Fruit fly (Drosophila melanogaster): ENCODE measurements around the gene CG42583.

Gene CG42583

dm6 chrX:20110475-20110874, 29.1 kb upstream of the CG42583 start, which contains the start of gene karr:
TSS of gene karr (minus strand) at chrX:20110575.
- no peak for TF ChIP-seq CG31627 (GFP tag; optimal IDR thresholded peaks at IDR 0.05)
- TF ChIP-seq fd59A (GFP tag; optimal IDR thresholded peaks at IDR 0.05): no peak
- TF ChIP-seq CG8632 (GFP tag; optimal IDR thresholded peaks at IDR 0.05): no peak
- TF ChIP-seq acj6 (GFP tag; optimal IDR thresholded peaks at IDR 0.05): no peak
- TF ChIP-seq Sox14 (GFP tag; optimal IDR thresholded peaks at IDR 0.05): no peak
- TF ChIP-seq OdsH (GFP tag; optimal IDR thresholded peaks at IDR 0.05): no peak

dm6 chrX:20122153-20122552, 17.4 kb upstream of the CG42583 start, which contains the start of gene CG34331:
TSS of gene CG34331 (plus strand) at chrX:20122453.
- TF ChIP-seq CG10631 (GFP tag; optimal IDR thresholded peaks at IDR 0.05): no peak
- peak; percentile 54 for TF ChIP-seq svp (GFP tag)

- TF ChIP-seq CG8632 (GFP tag; optimal IDR thresholded peaks at IDR 0.05) (no peak), acj6 (GFP tag; optimal IDR thresholded peaks at IDR 0.05) (no peak), CG8319 (GFP tag; optimal IDR thresholded peaks at IDR 0.05) (no peak), CG10631 (GFP tag; optimal IDR thresholded peaks at IDR 0.05) (no peak), CG16779 (tag; optimal IDR thresholded peaks at IDR 0.05) (no peak), Lpt (GFP tag; optimal IDR thresholded peaks at IDR 0.05) (peak; percentile 9), CG6276 (GFP tag; optimal IDR thresholded peaks at IDR 0.05) (peak; percentile 72), Gug (GFP tag; IDR thresholded peaks at IDR 0.05) (no peak), CG8119 (GFP tag; IDR thresholded peaks at IDR 0.05) (peak; percentile 47; the same call in 1 of the 3 replicates), eg (GFP tag; IDR thresholded peaks at IDR 0.05) (peak; percentile 46; the same call in 1 of the 3 replicates), dac (GFP tag; optimal IDR thresholded peaks at IDR 0.05) (peak; percentile 10), fd59A (GFP tag; optimal IDR thresholded peaks at IDR 0.05) (no peak), CG15336 (GFP tag; IDR thresholded peaks at IDR 0.05) (peak; percentile 12; the same call in 1 of the 2 replicates)
Measured at dm6 chrX:20129554-20129953, 10.0 kb upstream of the CG42583 start.

- TF ChIP-seq CG32006 (GFP tag; optimal IDR thresholded peaks at IDR 0.05) (peak; percentile 84), fkh (GFP tag; optimal IDR thresholded peaks at IDR 0.05) (no peak), OdsH (GFP tag; optimal IDR thresholded peaks at IDR 0.05) (peak; percentile 33), Lpt (GFP tag; optimal IDR thresholded peaks at IDR 0.05) (peak; percentile 55), Eip78C (GFP tag) (peak; percentile 83), CG10631 (GFP tag; optimal IDR thresholded peaks at IDR 0.05) (peak; percentile 37), CG8632 (GFP tag; optimal IDR thresholded peaks at IDR 0.05) (no peak), dac (GFP tag; optimal IDR thresholded peaks at IDR 0.05) (peak; percentile 51), CG8319 (GFP tag; optimal IDR thresholded peaks at IDR 0.05) (no peak), achi (GFP tag; optimal IDR thresholded peaks at IDR 0.05) (peak; percentile 46), CG15336 (GFP tag; IDR thresholded peaks at IDR 0.05) (peak; percentile 79), Hr4 (GFP tag; optimal IDR thresholded peaks at IDR 0.05) (peak; percentile 79), acj6 (GFP tag; optimal IDR thresholded peaks at IDR 0.05) (peak; percentile 11), vri (GFP tag; optimal IDR thresholded peaks at IDR 0.05) (no peak), CG4318 (GFP tag; optimal IDR thresholded peaks at IDR 0.05) (peak; percentile 68), salr (GFP tag; optimal IDR thresholded peaks at IDR 0.05) (peak in 1 of 2 experiments; percentile 46), CG6808 (GFP tag; optimal IDR thresholded peaks at IDR 0.05) (no peak), CG6854 (GFP tag; optimal IDR thresholded peaks at IDR 0.05) (no peak), eg (GFP tag; IDR thresholded peaks at IDR 0.05) (peak; percentile 65; the same call in 2 of the 3 replicates), CG3919 (GFP tag; optimal IDR thresholded peaks at IDR 0.05) (peak; percentile 26), svp (GFP tag) (peak; percentile 16), CG6276 (GFP tag; optimal IDR thresholded peaks at IDR 0.05) (peak; percentile 72), net (GFP tag; optimal IDR thresholded peaks at IDR 0.05) (peak; percentile 38), CG8119 (GFP tag; IDR thresholded peaks at IDR 0.05) (peak; percentile 79), Gug (GFP tag; IDR thresholded peaks at IDR 0.05) (peak; percentile 50), pdm3 (GFP tag; optimal IDR thresholded peaks at IDR 0.05) (peak; percentile 43), CG11294 (GFP tag; IDR thresholded peaks at IDR 0.05) (peak; percentile 32; the same call in 1 of the 2 replicates)
Measured at dm6 chrX:20130486-20130885, 9.1 kb upstream of the CG42583 start.

dm6 chrX:20133432-20133831, 6.2 kb upstream of the CG42583 start, which contains the start of gene CG15322:
TSS of gene CG15322 (plus strand) at chrX:20133579.
- no peak for TF ChIP-seq Lpt (GFP tag; optimal IDR thresholded peaks at IDR 0.05)
- 0 out of 3 replicates have a peak, but pooled peaks have one; percentile 18 for TF ChIP-seq CG8119 (GFP tag; IDR thresholded peaks at IDR 0.05)
- TF ChIP-seq ss (GFP tag; optimal IDR thresholded peaks at IDR 0.05): peak in 1 of 2 experiments; percentile 23
- TF ChIP-seq CG10631 (GFP tag; optimal IDR thresholded peaks at IDR 0.05): no peak
- peak; percentile 0 for TF ChIP-seq CG3919 (GFP tag; optimal IDR thresholded peaks at IDR 0.05)
- no peak for TF ChIP-seq CG15336 (GFP tag; IDR thresholded peaks at IDR 0.05)
- TF ChIP-seq svp (GFP tag): no peak
- TF ChIP-seq Hr4 (GFP tag; optimal IDR thresholded peaks at IDR 0.05): no peak
- no peak for TF ChIP-seq net (GFP tag; optimal IDR thresholded peaks at IDR 0.05)
- no peak for TF ChIP-seq Met (GFP tag; optimal IDR thresholded peaks at IDR 0.05)
- no peak for TF ChIP-seq fd85E (GFP tag; optimal IDR thresholded peaks at IDR 0.05)
- no peak for TF ChIP-seq Eip75B (GFP tag; optimal IDR thresholded peaks at IDR 0.05)
- TF ChIP-seq Hr39 (GFP tag; optimal IDR thresholded peaks at IDR 0.05): no peak
